Worm (Caenorhabditis elegans) whole organism, L2 larva: Measurements from ENCODE around the gene btb-6.

ENCODE experiments used
- R02D3.7 ChIP-seq: fragments of 150-350 bp; optimal IDR thresholded peaks from 2 replicates; lab custom pipeline; 2014; ENCODE audit warnings: missing biosample characterization, missing genetic modification characterization
- Y55F3AM.14 ChIP-seq: fragments of 200-800 bp; sonication (Bioruptor generic); optimal IDR thresholded peaks from 2 replicates; lab custom pipeline; 2018; ENCODE audit warnings: mild to moderate bottlenecking, missing genetic modification characterization, missing compliant biosample characterization
- alr-1 ChIP-seq: fragments of 150-350 bp; optimal IDR thresholded peaks from 2 replicates; lab custom pipeline; 2014; ENCODE audit warnings: missing biosample characterization, missing genetic modification characterization
- elt-1 ChIP-seq: fragments of 150-350 bp; optimal IDR thresholded peaks from 2 replicates; lab custom pipeline; 2014; ENCODE audit warnings: missing biosample characterization, missing genetic modification characterization
- fos-1 ChIP-seq: fragments of 150-350 bp; optimal IDR thresholded peaks from 2 replicates; lab custom pipeline; 2014; ENCODE audit warnings: missing biosample characterization, missing genetic modification characterization
- lin-11 ChIP-seq: fragments of 150-350 bp; sonication (generic microtip); optimal IDR thresholded peaks from 2 replicates; lab custom pipeline; 2014; ENCODE audit warnings: missing biosample characterization, missing genetic modification characterization, inconsistent platforms, mixed read lengths
- lsy-2 ChIP-seq, 2 experiments: fragments of 150-350 bp in 1 of 2; sonication (generic microtip) in 1 of 2; optimal IDR thresholded peaks; 2 replicates each; lab custom pipeline; 2014 to 2017; ENCODE audit warnings: missing biosample characterization in 2 of 2, missing genetic modification characterization in 2 of 2
- mab-5 ChIP-seq: fragments of 150-350 bp; optimal IDR thresholded peaks from 2 replicates; lab custom pipeline; 2014; ENCODE audit warnings: missing biosample characterization, missing genetic modification characterization
- nhr-237 ChIP-seq: fragments of 150-350 bp; optimal IDR thresholded peaks from 2 replicates; lab custom pipeline; 2014; ENCODE audit warnings: missing biosample characterization, missing genetic modification characterization
- skn-1 ChIP-seq: sonication (generic microtip); optimal IDR thresholded peaks from 2 replicates; lab custom pipeline; 2017; ENCODE audit warnings: missing biosample characterization, missing genetic modification characterization
- snpc-4 ChIP-seq: fragments of 150-350 bp; optimal IDR thresholded peaks from 2 replicates; lab custom pipeline; 2014; ENCODE audit warnings: missing biosample characterization, missing genetic modification characterization
- unc-39 ChIP-seq: fragments of 150-350 bp; optimal IDR thresholded peaks from 2 replicates; lab custom pipeline; 2014; ENCODE audit warnings: missing biosample characterization, missing genetic modification characterization
- zag-1 ChIP-seq: fragments of 150-350 bp; optimal IDR thresholded peaks from 2 replicates; lab custom pipeline; 2014; ENCODE audit warnings: missing biosample characterization, missing genetic modification characterization
- ztf-11 ChIP-seq: sonication (generic microtip); optimal IDR thresholded peaks from 2 replicates; lab custom pipeline; 2017; ENCODE audit warnings: missing biosample characterization, missing genetic modification characterization

DNA sequence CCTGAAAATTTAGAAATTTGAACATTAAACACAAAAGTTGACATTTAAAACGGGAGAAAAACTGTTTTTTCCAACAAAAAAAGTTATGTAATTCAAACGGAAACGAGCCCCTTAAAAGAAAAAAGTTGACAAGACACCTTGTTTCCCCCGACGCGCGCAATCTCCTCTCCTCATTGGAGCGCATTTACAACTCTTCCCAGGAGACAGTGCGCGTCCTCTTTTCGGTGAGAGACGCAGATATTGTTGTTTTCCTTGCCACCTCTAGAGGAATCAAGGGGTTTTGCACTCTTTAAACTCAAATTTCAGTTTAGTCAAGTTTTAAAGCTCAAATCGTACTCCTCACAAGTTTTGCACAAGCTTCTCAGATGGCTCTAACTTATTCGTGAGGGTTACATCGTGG is 19.2 kb upstream of the btb-6 start, which contains the start of gene F58E1.13:
- TF ChIP-seq snpc-4 (tag; lab: Kevin White, UChicago): no peak
- no peak for TF ChIP-seq lin-11 (tag; lab: Kevin White, UChicago)
- no peak for TF ChIP-seq lsy-2 (tag; optimal IDR thresholded peaks at IDR 0.05; lab: Kevin White, UChicago)
- TF ChIP-seq nhr-237 (tag; lab: Kevin White, UChicago): no peak
- TF ChIP-seq zag-1 (tag; lab: Kevin White, UChicago): no peak
- no peak for TF ChIP-seq ztf-11
- no peak for TF ChIP-seq mab-5 (tag; lab: Kevin White, UChicago)
- no peak for TF ChIP-seq Y55F3AM.14 (GFP tag; lab: Kevin White, UChicago)
- TF ChIP-seq alr-1 (tag; lab: Kevin White, UChicago): no peak
- no peak for TF ChIP-seq elt-1
- no peak for TF ChIP-seq R02D3.7
- no peak for TF ChIP-seq fos-1
- TF ChIP-seq unc-39 (tag; lab: Kevin White, UChicago): no peak
- no peak for TF ChIP-seq skn-1 (tag; lab: Kevin White, UChicago)
